Worm (Caenorhabditis elegans) whole organism, midembryonic: ENCODE measurements around the gene sri-25.

ENCODE experiments used
- T22C8.4 ChIP-seq: fragments of 200-800 bp; sonication (Bioruptor generic); IDR thresholded peaks from 2 replicates; pipeline ENCODE4 v1.3.6; 2022; ENCODE audit warnings: missing genetic modification characterization, missing compliant biosample characterization
- cog-1 ChIP-seq: sonication (generic microtip); optimal IDR thresholded peaks from 2 replicates; lab custom pipeline; 2016; ENCODE audit warnings: missing genetic modification characterization, missing compliant biosample characterization
- flt-1 ChIP-seq: fragments of 200-800 bp; sonication (Bioruptor generic); IDR thresholded peaks from 2 replicates; pipeline ENCODE4 v1.3.6; 2022; ENCODE audit warnings: missing genetic modification characterization, missing compliant biosample characterization
- klf-2 ChIP-seq: fragments of 200-800 bp; sonication (Bioruptor generic); conservative IDR thresholded peaks from 2 replicates; pipeline ENCODE4 v1.3.6; 2022; ENCODE audit warnings: missing genetic modification reagents, missing genetic modification characterization, missing compliant biosample characterization
- med-1 ChIP-seq: sonication (generic microtip); optimal IDR thresholded peaks from 2 replicates; lab custom pipeline; 2017; ENCODE audit warnings: missing genetic modification characterization, mild to moderate bottlenecking, missing compliant biosample characterization, antibody characterized with exemption, missing genetic modification reagents; ENCODE audit not compliant: insufficient read depth
- ref-1 ChIP-seq: fragments of 200-800 bp; sonication (Bioruptor generic); conservative IDR thresholded peaks from 2 replicates; pipeline ENCODE4 v1.3.6; 2022; ENCODE audit warnings: missing genetic modification reagents, missing genetic modification characterization, missing compliant biosample characterization
- tab-1 ChIP-seq: fragments of 200-800 bp; sonication (Bioruptor generic); IDR thresholded peaks from 2 replicates; pipeline ENCODE4 v1.3.6; 2022; ENCODE audit warnings: missing genetic modification characterization, missing compliant biosample characterization
- ztf-23 ChIP-seq: fragments of 200-800 bp; sonication (Bioruptor generic); IDR thresholded peaks from 2 replicates; pipeline ENCODE4 v1.3.6; 2022; ENCODE audit warnings: missing genetic modification reagents, missing genetic modification characterization, missing compliant biosample characterization
- ztf-29 ChIP-seq: fragments of 200-800 bp; sonication (Bioruptor generic); IDR thresholded peaks from 2 replicates; pipeline ENCODE4 v1.3.6; 2022; ENCODE audit warnings: missing genetic modification reagents, missing genetic modification characterization, missing compliant biosample characterization

Gene sri-25

DNA sequence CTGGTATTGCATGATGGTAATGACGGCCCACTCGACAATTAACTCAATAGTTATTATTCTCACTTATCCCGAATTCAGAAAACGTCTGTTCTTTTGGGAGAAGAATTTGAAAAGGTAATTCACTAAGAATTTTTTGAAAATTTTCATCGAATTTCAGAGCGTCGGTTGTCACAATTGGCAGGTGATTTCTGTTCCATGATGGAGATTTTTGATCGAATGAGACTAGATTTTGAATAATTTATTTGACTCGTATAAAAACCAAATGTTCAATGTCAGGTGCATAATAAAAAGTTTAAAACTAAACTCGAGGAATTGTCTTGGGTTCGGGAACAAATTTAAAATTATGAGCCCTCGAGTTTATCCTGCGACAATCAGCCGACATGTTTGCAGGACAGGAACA is at the start of gene sri-25:
TSS of gene sri-25 (plus strand) at position 301 of the 400 bp plus-strand sequence.
- TF ChIP-seq T22C8.4 (no peak), ztf-29 (GFP tag; lab: Robert Waterston, UW) (no peak), klf-2 (GFP tag; lab: Robert Waterston, UW) (no peak), flt-1 (no peak), tab-1 (GFP tag; lab: Robert Waterston, UW) (no peak), med-1 (GFP tag; lab: Kevin White, UChicago) (no peak), ref-1 (no peak), ztf-23 (GFP tag; lab: Robert Waterston, UW) (no peak)

- TF ChIP-seq ztf-29 (GFP tag; lab: Robert Waterston, UW) (no peak), T22C8.4 (no peak), flt-1 (no peak), ztf-23 (GFP tag; lab: Robert Waterston, UW) (no peak), ref-1 (no peak), med-1 (GFP tag; lab: Kevin White, UChicago) (no peak)
These were observed 41.3 kb upstream of the sri-25 start, which contains the start of gene clec-47 for ce11 chrV:15175459-15175858. clec-47 (plus strand) TSS chrV:15175759.

ce11 chrV:15179757-15180156 is 37.0 kb upstream of the sri-25 start, which contains the start of gene T09F5.10:
T09F5.10 (plus strand) TSS chrV:15180057.
- no peak for TF ChIP-seq tab-1 (GFP tag; lab: Robert Waterston, UW)
- no peak for TF ChIP-seq med-1 (GFP tag; lab: Kevin White, UChicago)
- TF ChIP-seq ztf-23 (GFP tag; lab: Robert Waterston, UW), result no peak
- no peak for TF ChIP-seq klf-2 (GFP tag; lab: Robert Waterston, UW)
- no peak for TF ChIP-seq cog-1 (tag; lab: Kevin White, UChicago)
- no peak for TF ChIP-seq ref-1
- no peak for TF ChIP-seq T22C8.4
- no peak for TF ChIP-seq flt-1
- TF ChIP-seq ztf-29 (GFP tag; lab: Robert Waterston, UW), result no peak

- TF ChIP-seq tab-1 (GFP tag; lab: Robert Waterston, UW) (no peak), ref-1 (no peak), flt-1 (no peak), ztf-23 (GFP tag; lab: Robert Waterston, UW) (no peak), cog-1 (tag; lab: Kevin White, UChicago) (no peak), ztf-29 (GFP tag; lab: Robert Waterston, UW) (no peak), klf-2 (GFP tag; lab: Robert Waterston, UW) (no peak), med-1 (GFP tag; lab: Kevin White, UChicago) (no peak)
These were observed 34.9 kb upstream of the sri-25 start for ce11 chrV:15181899-15182298.

DNA sequence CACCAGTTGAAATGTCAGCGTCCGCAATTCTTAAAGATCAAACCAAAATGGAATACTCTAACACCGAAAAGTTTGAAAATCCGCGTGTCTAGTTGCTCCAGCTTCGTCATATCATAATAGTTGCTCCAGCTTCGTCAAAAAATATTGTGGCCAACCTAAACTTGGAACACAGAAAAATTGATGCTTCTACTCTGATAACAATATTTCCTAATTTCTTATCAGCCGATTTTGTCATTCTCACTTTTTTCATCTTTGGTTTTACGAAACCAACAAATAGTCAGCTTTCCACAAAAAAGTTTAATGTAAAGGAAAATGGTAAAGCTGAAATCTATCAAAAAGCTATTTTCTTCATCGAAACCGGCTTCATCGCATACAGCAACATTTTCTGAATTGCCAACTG is 34.4 kb upstream of the sri-25 start, which contains the start of gene fbxa-84:
TSS of gene fbxa-84 (plus strand) at position 34 of the 400 bp plus-strand sequence.
- TF ChIP-seq cog-1 (tag; lab: Kevin White, UChicago) (no peak), med-1 (GFP tag; lab: Kevin White, UChicago) (no peak), tab-1 (GFP tag; lab: Robert Waterston, UW) (no peak), klf-2 (GFP tag; lab: Robert Waterston, UW) (no peak), ztf-23 (GFP tag; lab: Robert Waterston, UW) (no peak), flt-1 (no peak)

ce11 chrV:15184097-15185040 is 32.4 kb upstream of the sri-25 start, which contains the start of gene Y75B12B.1:
Y75B12B.1 (plus strand) TSS chrV:15184699.
- TF ChIP-seq ref-1 (no peak), tab-1 (GFP tag; lab: Robert Waterston, UW) (no peak), klf-2 (GFP tag; lab: Robert Waterston, UW) (no peak), med-1 (GFP tag; lab: Kevin White, UChicago) (no peak), ztf-23 (GFP tag; lab: Robert Waterston, UW) (no peak), cog-1 (tag; lab: Kevin White, UChicago) (no peak), flt-1 (no peak), T22C8.4 (no peak), ztf-29 (GFP tag; lab: Robert Waterston, UW) (no peak)

DNA sequence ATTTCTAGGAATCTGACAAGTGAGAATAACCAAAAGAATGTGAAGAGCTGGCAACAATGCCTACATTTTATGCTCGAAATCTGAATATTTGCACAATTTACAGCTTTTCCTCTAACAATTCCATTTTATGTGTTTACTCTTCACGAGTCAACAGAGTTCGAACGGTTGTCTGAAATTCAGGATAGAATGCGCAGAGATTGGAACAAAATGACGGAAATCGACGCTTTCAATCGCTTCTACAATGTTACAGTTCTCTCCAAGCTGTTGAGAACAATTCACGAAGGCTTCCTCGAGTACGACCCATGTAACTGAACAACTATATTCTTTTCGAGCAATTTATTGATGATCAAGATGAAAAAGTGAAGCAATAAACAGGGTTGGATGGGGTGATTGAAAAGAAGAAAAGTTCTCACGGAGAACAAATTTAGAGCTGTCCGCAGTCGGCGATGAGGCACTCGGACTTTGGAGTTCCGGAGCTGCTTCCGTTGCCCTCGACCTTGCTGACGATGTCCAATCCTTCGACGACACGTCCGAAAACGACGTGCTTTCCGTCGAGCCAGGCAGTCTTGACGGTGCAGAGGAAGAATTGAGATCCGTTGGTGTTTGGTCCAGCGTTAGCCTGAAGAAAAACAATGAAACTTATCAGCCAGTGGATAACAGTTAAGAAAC is 30.4 kb upstream of the sri-25 start, which contains the start of gene Y75B12B.3:
TSS of gene Y75B12B.3 (minus strand) at position 21 of the 669 bp plus-strand sequence.
- TF ChIP-seq T22C8.4 (no peak), tab-1 (GFP tag; lab: Robert Waterston, UW) (no peak), ztf-23 (GFP tag; lab: Robert Waterston, UW) (no peak), cog-1 (tag; lab: Kevin White, UChicago) (no peak), klf-2 (GFP tag; lab: Robert Waterston, UW) (no peak), ztf-29 (GFP tag; lab: Robert Waterston, UW) (no peak), med-1 (GFP tag; lab: Kevin White, UChicago) (no peak), flt-1 (no peak)

DNA sequence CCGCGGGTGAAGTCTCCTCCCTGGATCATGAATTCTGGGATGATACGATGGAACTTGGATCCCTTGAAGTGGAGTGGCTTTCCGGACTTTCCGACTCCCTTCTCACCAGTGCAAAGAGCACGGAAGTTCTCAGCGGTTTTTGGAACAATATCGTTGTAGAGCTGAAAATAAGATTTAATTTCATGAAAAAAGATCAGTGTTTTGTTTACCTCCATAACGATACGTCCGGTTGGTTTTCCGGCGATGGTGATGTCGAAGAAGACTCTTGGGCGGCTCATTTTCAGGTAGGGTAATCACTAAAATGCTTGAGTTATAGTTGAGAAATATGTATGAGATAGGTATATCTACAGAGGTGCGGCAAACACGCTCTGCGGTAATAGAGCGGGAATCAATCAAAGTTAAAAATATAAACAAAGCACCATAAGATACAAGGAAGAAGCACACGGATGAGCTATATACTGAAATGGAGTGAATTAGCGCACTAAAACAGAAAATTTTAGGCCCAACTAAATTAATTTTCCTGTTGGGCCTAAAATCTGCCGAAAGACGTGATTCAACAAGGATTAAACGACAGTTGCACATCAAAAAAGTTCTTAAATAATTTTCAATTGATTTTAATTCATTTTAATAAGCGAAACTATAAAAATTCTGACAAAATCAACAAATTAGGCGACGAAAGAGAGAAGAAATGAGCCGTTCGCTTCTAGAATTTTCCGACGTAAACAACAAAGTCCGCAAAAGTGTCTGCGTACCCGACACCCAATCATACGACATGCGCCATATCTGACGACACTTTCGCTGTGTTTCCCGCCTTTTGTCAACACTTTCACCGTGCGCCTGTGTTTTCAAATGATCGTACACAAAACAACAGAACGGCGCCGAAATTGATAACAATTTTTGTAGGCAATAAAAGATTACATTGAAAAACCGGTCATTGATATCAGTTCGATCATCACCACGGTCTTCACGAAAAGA is 29.4 kb upstream of the sri-25 start, which contains the start of the genes cyn-7 and bath-36:
TSS of gene cyn-7 (minus strand) at position 296 of the 975 bp plus-strand sequence.
TSS of gene bath-36 (plus strand) at position 806 of the 975 bp plus-strand sequence.
- TF ChIP-seq flt-1 (peak; percentile 24; the same call in 1 of the 2 replicates), ref-1 (no peak), cog-1 (tag; lab: Kevin White, UChicago) (no peak), klf-2 (GFP tag; lab: Robert Waterston, UW) (no peak), tab-1 (GFP tag; lab: Robert Waterston, UW) (no peak), ztf-29 (GFP tag; lab: Robert Waterston, UW) (no peak)
